Fruit fly (Drosophila melanogaster) whole organism, embryonic: Measurements from ENCODE around the gene CG6231.

Experiments
- CG1602 ChIP-seq: fragments of 200-800 bp; sonication (Bioruptor generic); optimal IDR thresholded peaks from 3 replicates; lab custom pipeline; 2016; ENCODE audit warnings: missing biosample characterization, missing genetic modification characterization
- HLHmδ ChIP-seq: fragments of 200-800 bp; sonication (Bioruptor generic); optimal IDR thresholded peaks from 2 replicates; lab custom pipeline; 2018; ENCODE audit warnings: missing biosample characterization, mild to moderate bottlenecking, missing genetic modification characterization, moderate library complexity
- Hmx ChIP-seq: fragments of 200-800 bp; sonication (Bioruptor generic); optimal IDR thresholded peaks from 2 replicates; lab custom pipeline; 2016; ENCODE audit warnings: missing biosample characterization, missing genetic modification characterization
- caup ChIP-seq: fragments of 200-800 bp; sonication (Bioruptor generic); optimal IDR thresholded peaks from 3 replicates; lab custom pipeline; 2017; ENCODE audit warnings: missing biosample characterization, mild to moderate bottlenecking, missing genetic modification characterization, moderate library complexity; ENCODE audit not compliant: severe bottlenecking
- nom ChIP-seq: fragments of 200-800 bp; sonication (Bioruptor generic); optimal IDR thresholded peaks from 2 replicates; lab custom pipeline; 2017; ENCODE audit warnings: missing biosample characterization, missing genetic modification characterization, mild to moderate bottlenecking, moderate library complexity, missing genetic modification reagents
- rib ChIP-seq: fragments of 200-800 bp; sonication (Bioruptor generic); IDR thresholded peaks from 2 replicates; pipeline ENCODE4 v1.3.6; 2022; ENCODE audit warnings: missing biosample characterization, missing genetic modification characterization

DNA sequence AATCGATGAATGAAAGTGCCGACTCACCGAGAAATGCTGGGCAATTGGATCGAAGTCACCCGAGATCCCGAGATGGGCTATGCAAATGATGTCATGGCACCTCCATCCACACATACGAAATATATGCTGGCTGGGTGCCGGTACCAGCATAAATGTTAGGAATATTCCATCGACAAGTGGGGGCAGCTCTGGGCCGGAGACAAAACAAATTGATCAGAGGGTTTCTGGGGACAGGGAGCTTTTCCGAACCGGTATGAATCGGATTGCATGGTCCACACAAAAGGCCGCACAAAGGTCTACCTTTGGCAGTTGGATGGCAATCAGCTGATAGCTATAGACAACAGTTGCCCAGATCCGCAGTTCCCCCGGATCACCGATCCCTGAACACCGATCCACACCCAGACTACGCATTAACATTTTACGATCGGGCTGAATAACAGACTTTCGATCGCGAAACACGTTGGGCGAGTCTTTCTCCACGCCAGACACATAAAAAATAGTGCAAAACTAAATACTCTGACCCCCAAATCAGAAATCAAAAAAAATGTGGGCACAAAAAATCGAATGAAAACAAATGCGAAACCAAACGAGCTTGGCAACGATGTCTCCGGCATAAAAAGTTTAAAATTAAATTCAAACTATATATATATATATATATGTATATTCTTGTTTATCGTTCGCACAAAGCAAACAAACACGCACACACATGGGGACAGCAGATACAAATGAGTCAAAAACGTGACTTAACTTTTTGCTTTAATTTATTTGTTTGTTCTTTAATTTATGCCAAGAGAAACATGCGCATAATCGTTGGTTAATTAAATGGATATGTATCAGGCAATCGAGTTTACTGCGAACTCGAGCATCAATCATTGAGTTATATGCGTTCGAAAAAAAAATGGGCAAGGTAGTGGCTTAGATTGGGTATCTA lies 7.0 kb downstream of the CG6231 start:
- TF ChIP-seq HLHmδ (GFP tag; lab: Kevin White, UChicago) (no peak), caup (GFP tag; lab: Kevin White, UChicago) (no peak), nom (no peak), rib (GFP tag; lab: Robert Waterston, UW) (no peak), CG1602 (GFP tag; lab: Kevin White, UChicago) (no peak), Hmx (GFP tag; lab: Kevin White, UChicago) (no peak)
